Worm (Caenorhabditis elegans): ENCODE results near the gene C34F11.5.
A peak's percentile ranks its signal among the peaks of the same experiment; 100 is the strongest.

The C34F11.5 gene

DNA sequence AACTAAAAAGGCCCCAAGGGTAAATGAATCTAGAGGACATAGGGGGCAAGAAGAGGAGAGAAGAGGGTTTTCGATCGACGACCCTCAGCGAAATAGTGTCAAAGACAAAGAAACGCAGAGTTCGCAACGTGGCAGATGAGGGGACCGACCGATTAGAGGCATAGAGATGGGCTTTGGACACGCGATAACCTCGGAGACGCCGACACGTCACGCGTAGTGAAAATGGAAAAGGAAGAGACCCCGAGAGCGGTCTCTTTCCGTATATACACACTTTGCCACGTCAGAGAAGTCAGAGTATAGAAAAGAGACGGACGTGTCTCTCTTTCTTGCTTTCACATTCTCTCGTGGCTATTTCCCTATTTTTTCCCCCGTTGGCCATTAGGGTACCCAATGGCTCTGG lies 14.1 kb upstream of the C34F11.5 start (continued):
- TF ChIP-seq lin-14 (GFP tag; optimal IDR thresholded peaks at IDR 0.05), result peak; percentile 97
- no peak for TF ChIP-seq ceh-8 (GFP tag; optimal IDR thresholded peaks at IDR 0.05)
- TF ChIP-seq skn-1 (tag; optimal IDR thresholded peaks at IDR 0.05), result peak; percentile 34
- no peak for TF ChIP-seq fkh-4 (tag; optimal IDR thresholded peaks at IDR 0.05; ENCODE audit: borderline replicate concordance)
- no peak for TF ChIP-seq nhr-11 (tag; optimal IDR thresholded peaks at IDR 0.05)
- TF ChIP-seq snpc-4 (tag; optimal IDR thresholded peaks at IDR 0.05), result peak; percentile 18
- TF ChIP-seq nhr-90 (tag; optimal IDR thresholded peaks at IDR 0.05; ENCODE audit: poor library complexity), result peak; percentile 68
- TF ChIP-seq hlh-17 (GFP tag; optimal IDR thresholded peaks at IDR 0.05; ENCODE audit: borderline replicate concordance), result no peak
- peak; percentile 4 for TF ChIP-seq lin-15B (tag; optimal IDR thresholded peaks at IDR 0.05)
- TF ChIP-seq mab-9 (GFP tag; IDR thresholded peaks at IDR 0.05), result no peak; the same call in 1 of the 2 replicates
- TF ChIP-seq ztf-11 (tag; optimal IDR thresholded peaks at IDR 0.05), result no peak
- no peak for TF ChIP-seq lin-39 (tag; optimal IDR thresholded peaks at IDR 0.05)
- TF ChIP-seq unc-98 (GFP tag; IDR thresholded peaks at IDR 0.05), result no peak
- peak; percentile 59 for TF ChIP-seq fkh-10 (GFP tag; optimal IDR thresholded peaks at IDR 0.05)
- peak; percentile 58 for TF ChIP-seq ztf-4 (tag; optimal IDR thresholded peaks at IDR 0.05)
- peak; percentile 57 to 61 for TF ChIP-seq lin-35 (GFP tag; optimal IDR thresholded peaks at IDR 0.05)
- TF ChIP-seq Y116A8C.19 (tag; optimal IDR thresholded peaks at IDR 0.05; ENCODE audit: borderline replicate concordance), result no peak
- peak; percentile 81 for TF ChIP-seq nhr-47 (tag; optimal IDR thresholded peaks at IDR 0.05)
- TF ChIP-seq elt-2 (tag; optimal IDR thresholded peaks at IDR 0.05), result no peak
- no peak for TF ChIP-seq unc-30 (tag; optimal IDR thresholded peaks at IDR 0.05)
- no peak for TF ChIP-seq alr-1 (tag; optimal IDR thresholded peaks at IDR 0.05; ENCODE audit: borderline replicate concordance)
- no peak for TF ChIP-seq ama-1 (optimal IDR thresholded peaks at IDR 0.05)
- no peak for TF ChIP-seq lir-3 (tag; optimal IDR thresholded peaks at IDR 0.05; ENCODE audit: poor library complexity)
- peak; percentile 32 for TF ChIP-seq F16B12.6 (tag; optimal IDR thresholded peaks at IDR 0.05)
- peak; percentile 90 for TF ChIP-seq snu-23 (GFP tag; optimal IDR thresholded peaks at IDR 0.05)
- TF ChIP-seq egl-27 (tag; optimal IDR thresholded peaks at IDR 0.05), result no peak
- TF ChIP-seq lin-13 (GFP tag; optimal IDR thresholded peaks at IDR 0.05), result peak; percentile 69
- no peak for TF ChIP-seq ceh-63 (GFP tag; optimal IDR thresholded peaks at IDR 0.05)
- peak; percentile 72 to 76 for TF ChIP-seq lsy-2 (tag; optimal IDR thresholded peaks at IDR 0.05)
- peak; percentile 9 to 70 (median 47) for TF ChIP-seq ceh-82 (tag; optimal IDR thresholded peaks at IDR 0.05)
- TF ChIP-seq unc-62 (GFP tag; optimal IDR thresholded peaks at IDR 0.05), result no peak
- peak; percentile 83 for TF ChIP-seq nhr-85 (tag)
- TF ChIP-seq grh-1 (GFP tag; IDR thresholded peaks at IDR 0.05), result no peak; the same call in 1 of the 2 replicates
- no peak for TF ChIP-seq C04F5.9 (tag; optimal IDR thresholded peaks at IDR 0.05)
- TF ChIP-seq dsc-1 (tag; optimal IDR thresholded peaks at IDR 0.05), result peak; percentile 37
- no peak for TF ChIP-seq nhr-12 (tag; optimal IDR thresholded peaks at IDR 0.05)
- peak in 1 of 2 experiments; percentile 86 for TF ChIP-seq mdl-1 (tag; optimal IDR thresholded peaks at IDR 0.05)
- peak; percentile 90 for TF ChIP-seq xbp-1 (tag; optimal IDR thresholded peaks at IDR 0.05)
- no peak for TF ChIP-seq pqm-1 (tag; optimal IDR thresholded peaks at IDR 0.05)
- TF ChIP-seq sptf-1 (tag; optimal IDR thresholded peaks at IDR 0.05), result no peak
- TF ChIP-seq nhr-19 (GFP tag; conservative IDR thresholded peaks at IDR 0.05), result peak; percentile 73
- no peak for TF ChIP-seq nhr-28 (tag; optimal IDR thresholded peaks at IDR 0.05)
- peak; percentile 88 for TF ChIP-seq nhr-71 (tag; optimal IDR thresholded peaks at IDR 0.05)
- peak; percentile 45 for TF ChIP-seq jun-1 (tag; optimal IDR thresholded peaks at IDR 0.05)
- peak; percentile 57 to 75 for TF ChIP-seq efl-1 (optimal IDR thresholded peaks at IDR 0.05)
- TF ChIP-seq efl-1 (GFP tag; optimal IDR thresholded peaks at IDR 0.05 in 1 of 2), result peak; percentile 27 to 93
- peak in 2 of 3 experiments; percentile 27 to 45 for TF ChIP-seq dpl-1 (GFP tag; optimal IDR thresholded peaks at IDR 0.05)
- TF ChIP-seq irx-1 (tag; optimal IDR thresholded peaks at IDR 0.05), result peak; percentile 41
- TF ChIP-seq egl-13 (tag; optimal IDR thresholded peaks at IDR 0.05), result peak; percentile 25
- peak; percentile 70 for TF ChIP-seq isw-1 (GFP tag; IDR thresholded peaks at IDR 0.05)
- TF ChIP-seq aly-2 (tag; optimal IDR thresholded peaks at IDR 0.05), result peak; percentile 6
- TF ChIP-seq tbx-2 (tag; optimal IDR thresholded peaks at IDR 0.05), result peak; percentile 79
- no peak for TF ChIP-seq aha-1 (tag; optimal IDR thresholded peaks at IDR 0.05)

All from whole organism, L1 larva.